Worm (Caenorhabditis elegans): ENCODE data around the gene sri-45.

DNA sequence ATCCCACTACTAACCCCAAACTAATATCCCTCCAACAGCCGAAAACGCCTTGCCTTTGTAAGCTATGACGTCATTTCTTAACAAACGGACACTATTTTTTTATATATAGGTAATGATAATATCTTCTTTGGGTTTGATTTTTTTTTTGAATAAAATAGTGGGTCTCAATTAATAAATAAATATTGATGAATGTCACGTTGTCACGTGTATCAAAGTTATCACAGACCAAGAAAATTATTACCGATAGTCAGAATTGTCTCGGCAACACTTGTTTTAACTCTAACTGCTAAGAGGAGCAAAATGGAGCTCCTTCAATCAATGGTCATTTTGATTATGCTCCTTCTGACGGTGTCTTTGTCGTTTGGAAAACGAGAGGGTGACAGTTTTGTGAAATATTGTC lies 27.6 kb downstream of the sri-45 start, which contains the start of gene T04B8.1:
- TF ChIP-seq dao-5 (tag; optimal IDR thresholded peaks at IDR 0.05): no peak
- TF ChIP-seq W03F9.2 (tag; optimal IDR thresholded peaks at IDR 0.05): no peak
